Worm (Caenorhabditis elegans) whole organism, young adult: ENCODE measurements around the gene clec-80.

Experiments used
- B0336.3 ChIP-seq: fragments of 200-800 bp; sonication (Bioruptor generic); IDR thresholded peaks from 2 replicates; pipeline ENCODE4 v1.3.6; 2022; ENCODE audit warnings: missing genetic modification characterization, missing compliant biosample characterization
- C06A6.2 ChIP-seq: fragments of 200-800 bp; sonication (Bioruptor generic); conservative IDR thresholded peaks from 2 replicates; pipeline ENCODE4 v1.3.6; 2022; ENCODE audit warnings: missing genetic modification characterization, missing compliant biosample characterization
- C17E4.6 ChIP-seq: fragments of 200-800 bp; sonication (Bioruptor generic); IDR thresholded peaks from 2 replicates; pipeline ENCODE4 v1.3.6; 2022; ENCODE audit warnings: missing genetic modification reagents, missing genetic modification characterization, missing compliant biosample characterization
- F10E7.11 ChIP-seq: sonication (generic microtip); optimal IDR thresholded peaks from 2 replicates; lab custom pipeline; 2017; ENCODE audit warnings: mild to moderate bottlenecking, missing genetic modification characterization, moderate library complexity, missing compliant biosample characterization
- F22D6.2 ChIP-seq: sonication (generic microtip); optimal IDR thresholded peaks from 2 replicates; lab custom pipeline; 2016; ENCODE audit warnings: mild to moderate bottlenecking, missing genetic modification characterization, missing compliant biosample characterization
- F49E8.2 ChIP-seq: sonication (generic microtip); optimal IDR thresholded peaks from 3 replicates; lab custom pipeline; 2017; ENCODE audit warnings: missing genetic modification characterization, mild to moderate bottlenecking, missing compliant biosample characterization, antibody characterized with exemption, moderate library complexity; ENCODE audit not compliant: insufficient read depth
- T07F8.4 ChIP-seq: sonication (generic microtip); optimal IDR thresholded peaks from 2 replicates; lab custom pipeline; 2016; ENCODE audit warnings: mild to moderate bottlenecking, missing genetic modification characterization, moderate library complexity, missing compliant biosample characterization
- Y79H2A.3 ChIP-seq: fragments of 200-800 bp; sonication (Bioruptor generic); conservative IDR thresholded peaks from 2 replicates; pipeline ENCODE4 v1.3.6; 2022; ENCODE audit warnings: missing genetic modification reagents, missing genetic modification characterization, missing compliant biosample characterization
- akir-1 ChIP-seq: fragments of 200-800 bp; sonication (Bioruptor generic); optimal IDR thresholded peaks from 2 replicates; lab custom pipeline; 2018; ENCODE audit warnings: mild to moderate bottlenecking, missing genetic modification characterization, moderate library complexity, missing compliant biosample characterization
- aptf-3 ChIP-seq: fragments of 200-800 bp; sonication (Bioruptor generic); IDR thresholded peaks from 2 replicates; pipeline ENCODE4 v1.3.6; 2022; ENCODE audit warnings: missing genetic modification characterization, missing compliant biosample characterization
- atf-7 ChIP-seq: sonication (generic microtip); optimal IDR thresholded peaks from 2 replicates; lab custom pipeline; 2017; ENCODE audit warnings: mild to moderate bottlenecking, missing genetic modification characterization, missing compliant biosample characterization
- attf-3 ChIP-seq: fragments of 200-800 bp; sonication (Bioruptor generic); conservative IDR thresholded peaks from 2 replicates; pipeline ENCODE4 v1.3.6; 2022; ENCODE audit warnings: missing genetic modification reagents, missing genetic modification characterization, missing compliant biosample characterization
- cebp-1 ChIP-seq, 2 experiments: fragments of 200-800 bp in 1 of 2; sonication (Bioruptor generic) in 1 of 2; sonication (generic microtip) in 1 of 2; IDR thresholded peaks in 1 of 2; optimal IDR thresholded peaks in 1 of 2; 2 replicates each; pipeline versions ENCODE4 v1.3.6 to Lab custom; 2017 to 2022; ENCODE audit warnings: missing compliant biosample characterization in 2 of 2, missing genetic modification characterization in 2 of 2, mild to moderate bottlenecking in 1 of 2, missing genetic modification reagents in 1 of 2, moderate library complexity in 1 of 2
- ceh-40 ChIP-seq: fragments of 200-800 bp; sonication (Bioruptor generic); IDR thresholded peaks from 2 replicates; pipeline ENCODE4 v1.3.6; 2022; ENCODE audit warnings: missing genetic modification characterization, missing compliant biosample characterization
- die-1 ChIP-seq: sonication (generic microtip); optimal IDR thresholded peaks from 2 replicates; lab custom pipeline; 2016; ENCODE audit warnings: missing genotype, mild to moderate bottlenecking, missing genetic modification characterization, missing compliant biosample characterization
- dox-1 ChIP-seq: fragments of 200-800 bp; sonication (Bioruptor generic); IDR thresholded peaks from 2 replicates; pipeline ENCODE4 v1.3.6; 2022; ENCODE audit warnings: missing genetic modification reagents, missing genetic modification characterization, missing compliant biosample characterization
- egl-18 ChIP-seq: fragments of 200-800 bp; sonication (Bioruptor generic); IDR thresholded peaks from 2 replicates; pipeline ENCODE4 v1.3.6; 2022; ENCODE audit warnings: missing genetic modification reagents, missing genetic modification characterization, missing compliant biosample characterization
- fkh-3 ChIP-seq: sonication (generic microtip); optimal IDR thresholded peaks from 2 replicates; lab custom pipeline; 2016; ENCODE audit warnings: mild to moderate bottlenecking, missing genetic modification characterization, missing compliant biosample characterization
- gei-17 ChIP-seq: fragments of 200-800 bp; sonication (Bioruptor generic); optimal IDR thresholded peaks from 2 replicates; lab custom pipeline; 2018; ENCODE audit warnings: mild to moderate bottlenecking, missing genetic modification characterization, missing compliant biosample characterization
- him-1 ChIP-seq: sonication (generic microtip); optimal IDR thresholded peaks from 2 replicates; lab custom pipeline; 2016; ENCODE audit warnings: missing genotype, missing genetic modification reagents, missing genetic modification characterization, missing compliant biosample characterization
- hlh-12 ChIP-seq: sonication (generic microtip); optimal IDR thresholded peaks from 2 replicates; lab custom pipeline; 2016; ENCODE audit warnings: missing genetic modification characterization, missing compliant biosample characterization
- hlh-26 ChIP-seq: fragments of 200-800 bp; sonication (Bioruptor generic); conservative IDR thresholded peaks from 2 replicates; pipeline ENCODE4 v1.3.6; 2022; ENCODE audit warnings: missing genetic modification reagents, missing genetic modification characterization, missing compliant biosample characterization
- let-526 ChIP-seq: fragments of 200-800 bp; sonication (Bioruptor generic); IDR thresholded peaks from 2 replicates; pipeline ENCODE4 v1.3.6; 2022; ENCODE audit warnings: missing genetic modification reagents, missing genetic modification characterization, missing compliant biosample characterization
- lin-35 ChIP-seq, 3 experiments: fragments of 150-350 bp in 2 of 3; sonication (generic microtip) in 1 of 3; optimal IDR thresholded peaks; 2 replicates each; lab custom pipeline; 2014 to 2018; ENCODE audit warnings: missing biosample characterization in 3 of 3, missing genetic modification characterization in 3 of 3, missing genetic modification reagents in 3 of 3
- lsl-1 ChIP-seq: fragments of 200-800 bp; sonication (Bioruptor generic); optimal IDR thresholded peaks from 2 replicates; lab custom pipeline; 2018; ENCODE audit warnings: mild to moderate bottlenecking, missing genetic modification characterization, moderate library complexity, missing compliant biosample characterization
- madf-10 ChIP-seq: sonication (generic microtip); optimal IDR thresholded peaks from 2 replicates; lab custom pipeline; 2016; ENCODE audit warnings: mild to moderate bottlenecking, missing genetic modification characterization, missing compliant biosample characterization
- madf-3 ChIP-seq: fragments of 200-800 bp; sonication (Bioruptor generic); IDR thresholded peaks from 2 replicates; pipeline ENCODE4 v1.3.6; 2022; ENCODE audit warnings: missing genetic modification reagents, missing genetic modification characterization, missing compliant biosample characterization
- mcd-1 ChIP-seq: fragments of 200-800 bp; sonication (Bioruptor generic); IDR thresholded peaks from 2 replicates; pipeline ENCODE4 v1.3.6; 2022; ENCODE audit warnings: missing genetic modification reagents, missing genetic modification characterization, missing compliant biosample characterization
- mxl-1 ChIP-seq: sonication (generic microtip); optimal IDR thresholded peaks from 2 replicates; lab custom pipeline; 2016; ENCODE audit warnings: missing genetic modification characterization, missing compliant biosample characterization
- nfya-1 ChIP-seq: sonication (generic microtip); optimal IDR thresholded peaks from 2 replicates; lab custom pipeline; 2017; ENCODE audit warnings: antibody characterized with exemption, missing compliant biosample characterization, missing genetic modification characterization, borderline replicate concordance; ENCODE audit not compliant: insufficient read depth
- nhr-120 ChIP-seq: fragments of 200-800 bp; sonication (Bioruptor generic); IDR thresholded peaks from 2 replicates; pipeline ENCODE4 v1.3.6; 2022; ENCODE audit warnings: missing genetic modification characterization, missing compliant biosample characterization
- nhr-80 ChIP-seq: sonication (generic microtip); optimal IDR thresholded peaks from 2 replicates; lab custom pipeline; 2016; ENCODE audit warnings: missing genetic modification characterization, missing compliant biosample characterization
- nhr-90 ChIP-seq: sonication (generic microtip); optimal IDR thresholded peaks from 2 replicates; lab custom pipeline; 2016; ENCODE audit warnings: missing genotype, mild to moderate bottlenecking, missing genetic modification characterization, missing compliant biosample characterization
- pha-4 ChIP-seq: fragments of 150-350 bp; sonication (generic microtip); optimal IDR thresholded peaks from 2 replicates; lab custom pipeline; 2014; ENCODE audit warnings: missing biosample characterization, missing genetic modification reagents, missing genetic modification characterization
- rcor-1 ChIP-seq: fragments of 200-800 bp; sonication (Bioruptor generic); IDR thresholded peaks from 2 replicates; pipeline ENCODE4 v1.3.6; 2022; ENCODE audit warnings: missing genetic modification reagents, missing genetic modification characterization, missing compliant biosample characterization
- rec-8 ChIP-seq, 2 experiments: sonication (generic microtip); optimal IDR thresholded peaks; 2 replicates each; lab custom pipeline; 2016; ENCODE audit warnings: mild to moderate bottlenecking in 2 of 2, missing genetic modification characterization in 2 of 2, missing genetic modification reagents in 2 of 2, missing genotype in 2 of 2, missing biosample characterization in 1 of 2, missing compliant biosample characterization in 1 of 2, moderate library complexity in 1 of 2
- sdz-38 ChIP-seq: sonication (generic microtip); optimal IDR thresholded peaks from 2 replicates; lab custom pipeline; 2016; ENCODE audit warnings: missing genotype, missing genetic modification characterization, missing compliant biosample characterization
- snpc-1.1 ChIP-seq: sonication (generic microtip); optimal IDR thresholded peaks from 2 replicates; lab custom pipeline; 2017; ENCODE audit warnings: missing genetic modification characterization, mild to moderate bottlenecking, missing compliant biosample characterization, antibody characterized with exemption, moderate library complexity, missing genotype, missing genetic modification reagents; ENCODE audit not compliant: insufficient read depth
- snpc-1.3 ChIP-seq: sonication (generic microtip); optimal IDR thresholded peaks from 2 replicates; lab custom pipeline; 2017; ENCODE audit warnings: missing genetic modification characterization, mild to moderate bottlenecking, missing compliant biosample characterization, antibody characterized with exemption, moderate library complexity, missing genotype, missing genetic modification reagents; ENCODE audit not compliant: insufficient read depth
- snpc-3.4 ChIP-seq: sonication (generic microtip); optimal IDR thresholded peaks from 2 replicates; lab custom pipeline; 2017; ENCODE audit warnings: missing genetic modification characterization, mild to moderate bottlenecking, missing compliant biosample characterization, antibody characterized with exemption, moderate library complexity, missing genotype, missing genetic modification reagents
- snpc-4 ChIP-seq, 5 experiments: fragments of 150-350 bp in 1 of 5; sonication (generic microtip) in 4 of 5; optimal IDR thresholded peaks; 2 replicates each; lab custom pipeline; 2014 to 2018; ENCODE audit warnings: missing genetic modification characterization in 5 of 5, missing biosample characterization in 3 of 5, antibody characterized with exemption in 2 of 5, mild to moderate bottlenecking in 2 of 5, missing compliant biosample characterization in 2 of 5, missing genotype in 2 of 5, moderate library complexity in 2 of 5, missing genetic modification reagents in 1 of 5
- somi-1 ChIP-seq: fragments of 200-800 bp; sonication (Bioruptor generic); optimal IDR thresholded peaks from 2 replicates; lab custom pipeline; 2018; ENCODE audit warnings: mild to moderate bottlenecking, missing genetic modification characterization, missing compliant biosample characterization
- sptf-2 ChIP-seq: fragments of 200-800 bp; sonication (Bioruptor generic); optimal IDR thresholded peaks from 2 replicates; lab custom pipeline; 2018; ENCODE audit warnings: mild to moderate bottlenecking, missing genetic modification characterization, missing compliant biosample characterization
- zfh-2 ChIP-seq: fragments of 200-800 bp; sonication (Bioruptor generic); conservative IDR thresholded peaks from 2 replicates; pipeline ENCODE4 v1.3.6; 2022; ENCODE audit warnings: missing genetic modification reagents, missing genetic modification characterization, missing compliant biosample characterization
- ztf-22 ChIP-seq: fragments of 200-800 bp; sonication (Bioruptor generic); optimal IDR thresholded peaks from 2 replicates; lab custom pipeline; 2018; ENCODE audit warnings: mild to moderate bottlenecking, missing genetic modification characterization, moderate library complexity, missing compliant biosample characterization
- ztf-25 ChIP-seq: fragments of 200-800 bp; sonication (Bioruptor generic); IDR thresholded peaks from 2 replicates; pipeline ENCODE4 v1.3.6; 2022; ENCODE audit warnings: missing genetic modification reagents, missing genetic modification characterization, missing compliant biosample characterization
- ztf-26 ChIP-seq: sonication (generic microtip); optimal IDR thresholded peaks from 2 replicates; lab custom pipeline; 2017; ENCODE audit warnings: missing genetic modification characterization, missing compliant biosample characterization

The clec-80 gene

ce11 chrIV:2808154-2808553 is 15.4 kb upstream of the clec-80 start:
- TF ChIP-seq madf-3 (no peak), C17E4.6 (no peak), attf-3 (0 out of 2 replicates have a peak, but pooled peaks have one; percentile 26), hlh-26 (no peak), F22D6.2 (no peak), die-1 (tag; lab: Kevin White, UChicago) (no peak), F49E8.2 (no peak), mxl-1 (no peak), hlh-12 (no peak), ztf-22 (GFP tag; lab: Kevin White, UChicago) (no peak), fkh-3 (tag; lab: Kevin White, UChicago) (no peak), zfh-2 (GFP tag; lab: Robert Waterston, UW) (peak; percentile 54), C06A6.2 (GFP tag; lab: Robert Waterston, UW) (no peak), egl-18 (no peak), nhr-80 (tag; lab: Kevin White, UChicago) (no peak), let-526 (GFP tag; lab: Robert Waterston, UW) (no peak), gei-17 (GFP tag; lab: Kevin White, UChicago) (no peak), madf-10 (no peak), snpc-3.4 (no peak), snpc-4 (GFP tag; optimal IDR thresholded peaks at IDR 0.05; lab: Kevin White, UChicago) (no peak), snpc-4 (tag; optimal IDR thresholded peaks at IDR 0.05; lab: Kevin White, UChicago) (peak in 1 of 4 experiments; percentile 31), ztf-25 (GFP tag; lab: Robert Waterston, UW) (no peak), snpc-1.3 (tag; lab: Kevin White, UChicago) (no peak), rcor-1 (GFP tag; lab: Robert Waterston, UW) (no peak), atf-7 (tag; lab: Kevin White, UChicago) (no peak), sdz-38 (tag; lab: Kevin White, UChicago) (no peak), ztf-26 (tag; lab: Kevin White, UChicago) (no peak), cebp-1 (GFP tag; IDR thresholded peaks at IDR 0.05; lab: Robert Waterston, UW) (no peak), cebp-1 (tag; optimal IDR thresholded peaks at IDR 0.05; lab: Kevin White, UChicago) (no peak), him-1 (tag; lab: Kevin White, UChicago) (no peak), F10E7.11 (tag; lab: Kevin White, UChicago) (no peak), lsl-1 (GFP tag; lab: Kevin White, UChicago) (peak; percentile 7), T07F8.4 (no peak), akir-1 (GFP tag; lab: Kevin White, UChicago) (no peak), nhr-90 (peak; percentile 24), B0336.3 (GFP tag; lab: Robert Waterston, UW) (no peak), mcd-1 (GFP tag; lab: Robert Waterston, UW) (peak; percentile 52; the same call in 1 of the 2 replicates), pha-4 (no peak), aptf-3 (GFP tag; lab: Robert Waterston, UW) (no peak), sptf-2 (no peak), dox-1 (GFP tag; lab: Robert Waterston, UW) (peak; percentile 68), snpc-1.1 (tag; lab: Kevin White, UChicago) (no peak), Y79H2A.3 (no peak), rec-8 (tag; optimal IDR thresholded peaks at IDR 0.05; lab: Kevin White, UChicago) (no peak), ceh-40 (GFP tag; lab: Robert Waterston, UW) (no peak), nfya-1 (tag; lab: Kevin White, UChicago) (no peak), nhr-120 (GFP tag; lab: Robert Waterston, UW) (no peak), somi-1 (GFP tag; lab: Kevin White, UChicago) (no peak), lin-35 (GFP tag; optimal IDR thresholded peaks at IDR 0.05; lab: Kevin White, UChicago) (no peak)
